Fruit fly (Drosophila melanogaster): ENCODE measurements around the gene AdamTS-B.
A peak's percentile ranks its signal among the peaks of the same experiment; 100 is the strongest.

Gene AdamTS-B

dm6 chrX:5746864-5747861, 48.8 kb downstream of the AdamTS-B start, which contains the start of the genes IntS6 and Rtel1 (continued):
- TF ChIP-seq CG12104 (GFP tag; optimal IDR thresholded peaks at IDR 0.05) (peak; percentile 77), HmgZ (tag; optimal IDR thresholded peaks at IDR 0.05) (peak; percentile 92), CG7963 (GFP tag; IDR thresholded peaks at IDR 0.05; ENCODE audit: partially characterized antibody) (peak; percentile 41; the same call in 1 of the 3 replicates), CG18011 (GFP tag; optimal IDR thresholded peaks at IDR 0.05) (peak; percentile 73), Doc3 (GFP tag; IDR thresholded peaks at IDR 0.05; ENCODE audit: partially characterized antibody) (no peak), mld (GFP tag; IDR thresholded peaks at IDR 0.05; ENCODE audit: partially characterized antibody) (no peak), abd-A (tag; optimal IDR thresholded peaks at IDR 0.05) (peak; percentile 46), CG6272 (GFP tag; IDR thresholded peaks at IDR 0.05) (peak; percentile 79), CG6791 (GFP tag; IDR thresholded peaks at IDR 0.05; ENCODE audit: partially characterized antibody) (peak; percentile 31; the same call in 1 of the 3 replicates), ap (GFP tag; IDR thresholded peaks at IDR 0.05) (peak; percentile 72), CG34422 (GFP tag; IDR thresholded peaks at IDR 0.05) (peak; percentile 83), dati (GFP tag; IDR thresholded peaks at IDR 0.05) (peak; percentile 77), CG2875 (GFP tag; optimal IDR thresholded peaks at IDR 0.05) (peak; percentile 67), CG9817 (tag; optimal IDR thresholded peaks at IDR 0.05) (peak; percentile 94), HmgD (GFP tag; optimal IDR thresholded peaks at IDR 0.05) (no peak), Trl (optimal IDR thresholded peaks at IDR 0.05) (peak; percentile 49 to 79), Trl (GFP tag; optimal IDR thresholded peaks at IDR 0.05) (peak; percentile 92), Fer2 (tag; optimal IDR thresholded peaks at IDR 0.05) (peak; percentile 88), CG9215 (GFP tag; IDR thresholded peaks at IDR 0.05) (peak; percentile 90), sna (GFP tag; IDR thresholded peaks at IDR 0.05; ENCODE audit: partially characterized antibody) (no peak), repo (GFP tag; optimal IDR thresholded peaks at IDR 0.05) (peak; percentile 80), CG1792 (GFP tag; optimal IDR thresholded peaks at IDR 0.05) (peak; percentile 85), nau (GFP tag; optimal IDR thresholded peaks at IDR 0.05) (peak; percentile 60), zen (tag; optimal IDR thresholded peaks at IDR 0.05) (peak; percentile 87), Doc2 (GFP tag; IDR thresholded peaks at IDR 0.05) (peak; percentile 68), CG10366 (GFP tag; IDR thresholded peaks at IDR 0.05) (peak; percentile 85), cad (GFP tag; optimal IDR thresholded peaks at IDR 0.05) (no peak), Lhr (GFP tag; optimal IDR thresholded peaks at IDR 0.05) (peak; percentile 64), E2f2 (GFP tag; IDR thresholded peaks at IDR 0.05) (peak; percentile 62), crp (GFP tag; optimal IDR thresholded peaks at IDR 0.05) (peak in 1 of 2 experiments; percentile 74), CkIIα-i1 (GFP tag; IDR thresholded peaks at IDR 0.05) (no peak; the same call in 1 of the 2 replicates), pita (GFP tag; optimal IDR thresholded peaks at IDR 0.05) (no peak), ERR (GFP tag; optimal IDR thresholded peaks at IDR 0.05) (peak; percentile 80), CG10654 (GFP tag; optimal IDR thresholded peaks at IDR 0.05) (peak; percentile 84), slbo (GFP tag; IDR thresholded peaks at IDR 0.05) (peak; percentile 95), seq (GFP tag; IDR thresholded peaks at IDR 0.05) (peak; percentile 92), corto (GFP tag; optimal IDR thresholded peaks at IDR 0.05) (peak; percentile 41), CG18476 (GFP tag; optimal IDR thresholded peaks at IDR 0.05) (peak; percentile 87), CG8765 (GFP tag; IDR thresholded peaks at IDR 0.05) (peak; percentile 83), CG7839 (tag; optimal IDR thresholded peaks at IDR 0.05) (peak; percentile 94), CG16779 (GFP tag; IDR thresholded peaks at IDR 0.05) (peak; percentile 81), lilli (GFP tag; optimal IDR thresholded peaks at IDR 0.05) (peak; percentile 96), dmrt99B (tag; optimal IDR thresholded peaks at IDR 0.05) (peak; percentile 90), luna (GFP tag; optimal IDR thresholded peaks at IDR 0.05) (peak; percentile 71), CG30020 (tag; optimal IDR thresholded peaks at IDR 0.05) (peak; percentile 70), her (GFP tag; optimal IDR thresholded peaks at IDR 0.05) (peak; percentile 90), bbx (GFP tag; IDR thresholded peaks at IDR 0.05; ENCODE audit: partially characterized antibody) (peak; percentile 42; the same call in 1 of the 2 replicates), emc (GFP tag; optimal IDR thresholded peaks at IDR 0.05) (peak; percentile 73)
